Fruit fly (Drosophila melanogaster): Measurements from ENCODE around the gene CG10096.

CG10096 gene

dm6 chr3R:12378200-12378599 is 17.6 kb downstream of the CG10096 start, which contains the start of gene GstD7:
TSS of gene GstD7 (plus strand) at chr3R:12378500.
- TF ChIP-seq otp (GFP tag; IDR thresholded peaks at IDR 0.05) (no peak), CG33213 (GFP tag; optimal IDR thresholded peaks at IDR 0.05) (no peak), hbn (GFP tag; IDR thresholded peaks at IDR 0.05; ENCODE audit: partially characterized antibody) (no peak), CG4707 (GFP tag; optimal IDR thresholded peaks at IDR 0.05) (no peak), gfzf (GFP tag; optimal IDR thresholded peaks at IDR 0.05) (no peak), CG31441 (GFP tag; IDR thresholded peaks at IDR 0.05) (no peak), Doc3 (GFP tag; IDR thresholded peaks at IDR 0.05; ENCODE audit: partially characterized antibody) (no peak), tup (GFP tag; optimal IDR thresholded peaks at IDR 0.05) (no peak), Max (GFP tag; optimal IDR thresholded peaks at IDR 0.05) (no peak), kah (GFP tag; optimal IDR thresholded peaks at IDR 0.05) (no peak), dimm (GFP tag; IDR thresholded peaks at IDR 0.05) (no peak), unpg (GFP tag; optimal IDR thresholded peaks at IDR 0.05) (no peak), CG6854 (GFP tag; optimal IDR thresholded peaks at IDR 0.05) (no peak), Dip3 (GFP tag; optimal IDR thresholded peaks at IDR 0.05) (no peak), sqz (GFP tag; optimal IDR thresholded peaks at IDR 0.05) (no peak)

- TF ChIP-seq jigr1 (GFP tag; IDR thresholded peaks at IDR 0.05) = no peak
- TF ChIP-seq Adf1 (GFP tag; IDR thresholded peaks at IDR 0.05) = no peak
- TF ChIP-seq phol (tag; optimal IDR thresholded peaks at IDR 0.05) = no peak
- TF ChIP-seq CG2712 (tag; optimal IDR thresholded peaks at IDR 0.05) = no peak
Observed at dm6 chr3R:12376828-12377227, 19.0 kb downstream of the CG10096 start, which contains the start of gene GstD6. TSS of gene GstD6 (plus strand) at chr3R:12377128.

- no peak for TF ChIP-seq CG14050 (GFP tag; IDR thresholded peaks at IDR 0.05)
- TF ChIP-seq HLH54F (GFP tag; optimal IDR thresholded peaks at IDR 0.05) = no peak
- peak; percentile 2 for TF ChIP-seq CG8924 (tag; optimal IDR thresholded peaks at IDR 0.05)
- TF ChIP-seq stwl (tag; optimal IDR thresholded peaks at IDR 0.05) = peak; percentile 98
- no peak for TF ChIP-seq CG11247 (GFP tag; IDR thresholded peaks at IDR 0.05)
- no peak for TF ChIP-seq stc (GFP tag; IDR thresholded peaks at IDR 0.05)
- TF ChIP-seq CG10267 (tag; optimal IDR thresholded peaks at IDR 0.05) = peak; percentile 5
- TF ChIP-seq exex (tag; optimal IDR thresholded peaks at IDR 0.05) = peak; percentile 62
- TF ChIP-seq CG14667 (GFP tag; IDR thresholded peaks at IDR 0.05) = no peak
- no peak for TF ChIP-seq B-H2 (GFP tag; optimal IDR thresholded peaks at IDR 0.05)
- TF ChIP-seq jigr1 (GFP tag; IDR thresholded peaks at IDR 0.05) = no peak
- TF ChIP-seq Abd-B (GFP tag; optimal IDR thresholded peaks at IDR 0.05) = no peak
- 0 out of 2 replicates have a peak, but pooled peaks have one; percentile 8 for TF ChIP-seq amos (GFP tag; IDR thresholded peaks at IDR 0.05; ENCODE audit: partially characterized antibody)
- no peak for TF ChIP-seq CG16813 (GFP tag; IDR thresholded peaks at IDR 0.05; ENCODE audit: partially characterized antibody)
- TF ChIP-seq cg (GFP tag; optimal IDR thresholded peaks at IDR 0.05) = peak; percentile 10
Observed at dm6 chr3R:12375258-12375783, 20.5 kb downstream of the CG10096 start, which contains the start of gene GstD5. TSS of gene GstD5 (plus strand) at chr3R:12375733.

- TF ChIP-seq tll (GFP tag; optimal IDR thresholded peaks at IDR 0.05) (no peak), exex (tag; optimal IDR thresholded peaks at IDR 0.05) (peak; percentile 23)
Observed at dm6 chr3R:12373800-12374199, 22.0 kb downstream of the CG10096 start, which contains the start of gene GstD4. TSS of gene GstD4 (plus strand) at chr3R:12374100.
